Fruit fly (Drosophila melanogaster) whole organism, embryonic: ENCODE results near the gene eEF1alpha2.
A peak's percentile ranks its signal among the peaks of the same experiment; 100 is the strongest.

Source experiments
- Abd-B ChIP-seq: fragments of 200-800 bp; sonication (Bioruptor generic); optimal IDR thresholded peaks from 2 replicates; lab custom pipeline; 2018; ENCODE audit warnings: missing biosample characterization, mild to moderate bottlenecking, missing genetic modification characterization, moderate library complexity
- CG10267 ChIP-seq: fragments of 200-800 bp; sonication (Bioruptor generic); optimal IDR thresholded peaks from 2 replicates; lab custom pipeline; 2018; ENCODE audit warnings: missing biosample characterization, mild to moderate bottlenecking, missing genetic modification characterization, moderate library complexity
- CG11456 ChIP-seq: fragments of 200-800 bp; sonication (Bioruptor generic); IDR thresholded peaks from 3 replicates; pipeline ENCODE4 v1.3.6; 2022; ENCODE audit warnings: missing biosample characterization, missing genetic modification characterization
- CG14860 ChIP-seq: fragments of 200-800 bp; sonication (Bioruptor generic); IDR thresholded peaks from 3 replicates; pipeline ENCODE4 v1.3.6; 2022; ENCODE audit warnings: missing biosample characterization, missing genetic modification characterization; ENCODE audit not compliant: partially characterized antibody
- CG15601 ChIP-seq: fragments of 200-800 bp; sonication (Bioruptor generic); optimal IDR thresholded peaks from 3 replicates; lab custom pipeline; 2019; ENCODE audit warnings: missing biosample characterization, mild to moderate bottlenecking, missing genetic modification characterization, moderate library complexity
- CG16815 ChIP-seq: fragments of 200-800 bp; sonication (Bioruptor generic); optimal IDR thresholded peaks from 3 replicates; lab custom pipeline; 2017; ENCODE audit warnings: missing biosample characterization, mild to moderate bottlenecking, missing genetic modification characterization
- CG17802 ChIP-seq: fragments of 200-800 bp; sonication (Bioruptor generic); optimal IDR thresholded peaks from 2 replicates; lab custom pipeline; 2018; ENCODE audit warnings: missing biosample characterization, mild to moderate bottlenecking, missing genetic modification characterization, moderate library complexity
- CG17829 ChIP-seq: fragments of 200-800 bp; optimal IDR thresholded peaks from 2 replicates; lab custom pipeline; 2019; ENCODE audit warnings: missing biosample characterization, mild to moderate bottlenecking, missing genetic modification characterization, moderate library complexity
- CG1792 ChIP-seq: fragments of 200-800 bp; sonication (Bioruptor generic); optimal IDR thresholded peaks from 2 replicates; lab custom pipeline; 2016; ENCODE audit warnings: missing biosample characterization, missing genetic modification characterization
- CG18619 ChIP-seq: fragments of 200-800 bp; sonication (Bioruptor generic); optimal IDR thresholded peaks from 3 replicates; lab custom pipeline; 2017; ENCODE audit warnings: missing biosample characterization, mild to moderate bottlenecking, missing genetic modification characterization
- CG18764 ChIP-seq: fragments of 200-800 bp; sonication (Bioruptor generic); optimal IDR thresholded peaks from 3 replicates; lab custom pipeline; 2016; ENCODE audit warnings: missing biosample characterization, missing genetic modification characterization
- CG2129 ChIP-seq: fragments of 200-800 bp; sonication (Bioruptor generic); IDR thresholded peaks from 2 replicates; pipeline ENCODE4 v1.3.6; 2022; ENCODE audit warnings: missing biosample characterization, missing genetic modification characterization; ENCODE audit not compliant: partially characterized antibody
- CG33557 ChIP-seq: fragments of 200-800 bp; sonication (Bioruptor generic); optimal IDR thresholded peaks from 2 replicates; lab custom pipeline; 2019; ENCODE audit warnings: missing biosample characterization, mild to moderate bottlenecking, missing genetic modification characterization, moderate library complexity
- CG3995 ChIP-seq: fragments of 200-800 bp; sonication (Bioruptor generic); optimal IDR thresholded peaks from 3 replicates; lab custom pipeline; 2016; ENCODE audit warnings: missing biosample characterization, missing genetic modification characterization
- CG4282 ChIP-seq: fragments of 200-800 bp; sonication (Bioruptor generic); optimal IDR thresholded peaks from 2 replicates; lab custom pipeline; 2016; ENCODE audit warnings: missing biosample characterization, missing genetic modification characterization
- CG4707 ChIP-seq: fragments of 200-800 bp; sonication (Bioruptor generic); optimal IDR thresholded peaks from 2 replicates; lab custom pipeline; 2018; ENCODE audit warnings: missing biosample characterization, mild to moderate bottlenecking, missing genetic modification characterization, moderate library complexity
- CG4730 ChIP-seq: fragments of 200-800 bp; sonication (Bioruptor generic); IDR thresholded peaks from 2 replicates; pipeline ENCODE4 v1.3.6; 2022; ENCODE audit warnings: missing biosample characterization, missing genetic modification characterization
- CG4854 ChIP-seq: fragments of 200-800 bp; sonication (Bioruptor generic); optimal IDR thresholded peaks from 2 replicates; lab custom pipeline; 2016; ENCODE audit warnings: missing biosample characterization, missing genetic modification characterization, inconsistent platforms
- CG6689 ChIP-seq: fragments of 200-800 bp; sonication (Bioruptor generic); IDR thresholded peaks from 2 replicates; pipeline ENCODE4 v1.3.6; 2022; ENCODE audit warnings: missing biosample characterization, missing genetic modification characterization
- CoRest ChIP-seq: fragments of 200-800 bp; sonication (Bioruptor generic); optimal IDR thresholded peaks from 3 replicates; lab custom pipeline; 2018; ENCODE audit warnings: missing biosample characterization, mild to moderate bottlenecking, missing genetic modification characterization, moderate library complexity
- Dad ChIP-seq: fragments of 200-800 bp; sonication (Bioruptor generic); optimal IDR thresholded peaks from 3 replicates; lab custom pipeline; 2016; ENCODE audit warnings: missing biosample characterization, missing genetic modification characterization
- Dll ChIP-seq: fragments of 200-800 bp; sonication (Bioruptor generic); IDR thresholded peaks from 4 replicates; pipeline ENCODE4 v1.3.6; 2022; ENCODE audit warnings: missing biosample characterization, missing genetic modification characterization; ENCODE audit not compliant: partially characterized antibody
- Dref ChIP-seq: fragments of 200-800 bp; sonication (Bioruptor generic); IDR thresholded peaks from 2 replicates; pipeline ENCODE4 v1.3.6; 2022; ENCODE audit warnings: missing biosample characterization, missing genetic modification characterization
- E2f1 ChIP-seq: fragments of 200-800 bp; sonication (Bioruptor generic); IDR thresholded peaks from 2 replicates; pipeline ENCODE4 v1.3.6; 2022; ENCODE audit warnings: missing biosample characterization, missing genetic modification characterization
- Elba2 ChIP-seq: fragments of 200-800 bp; sonication (Bioruptor generic); optimal IDR thresholded peaks from 3 replicates; lab custom pipeline; 2016; ENCODE audit warnings: missing biosample characterization, missing genetic modification characterization
- NC2β ChIP-seq: fragments of 200-800 bp; sonication (Bioruptor generic); optimal IDR thresholded peaks from 2 replicates; lab custom pipeline; 2016; ENCODE audit warnings: missing biosample characterization, missing genetic modification characterization
- NfI ChIP-seq: fragments of 200-800 bp; sonication (Bioruptor generic); optimal IDR thresholded peaks from 3 replicates; lab custom pipeline; 2018; ENCODE audit warnings: missing biosample characterization, mild to moderate bottlenecking, missing genetic modification characterization, moderate library complexity
- Optix ChIP-seq: fragments of 200-800 bp; sonication (Bioruptor generic); IDR thresholded peaks from 3 replicates; pipeline ENCODE4 v1.3.6; 2022; ENCODE audit warnings: missing biosample characterization, missing genetic modification characterization
- Ravus ChIP-seq: fragments of 200-800 bp; sonication (Bioruptor generic); IDR thresholded peaks from 2 replicates; pipeline ENCODE4 v1.3.6; 2022; ENCODE audit warnings: missing biosample characterization, missing genetic modification characterization
- Side ChIP-seq: fragments of 200-800 bp; sonication (Bioruptor generic); optimal IDR thresholded peaks from 2 replicates; lab custom pipeline; 2016; ENCODE audit warnings: missing biosample characterization, missing genetic modification characterization
- abd-A ChIP-seq: fragments of 200-800 bp; sonication (Bioruptor generic); optimal IDR thresholded peaks from 3 replicates; lab custom pipeline; 2019; ENCODE audit warnings: missing biosample characterization, mild to moderate bottlenecking, missing genetic modification characterization, moderate library complexity
- al ChIP-seq: fragments of 200-800 bp; sonication (Bioruptor generic); IDR thresholded peaks from 2 replicates; pipeline ENCODE4 v1.3.6; 2022; ENCODE audit warnings: missing biosample characterization, missing genetic modification characterization
- bigmax ChIP-seq: fragments of 200-800 bp; sonication (Bioruptor generic); optimal IDR thresholded peaks from 2 replicates; lab custom pipeline; 2018; ENCODE audit warnings: missing biosample characterization, mild to moderate bottlenecking, missing genetic modification characterization
- btn ChIP-seq: fragments of 200-800 bp; sonication (Bioruptor generic); optimal IDR thresholded peaks from 2 replicates; lab custom pipeline; 2016; ENCODE audit warnings: missing biosample characterization, missing genetic modification characterization
- cad ChIP-seq: fragments of >200 bp; optimal IDR thresholded peaks from 2 replicates; lab custom pipeline; 2017; ENCODE audit warnings: missing biosample characterization, missing genetic modification characterization
- cg ChIP-seq: fragments of 200-800 bp; sonication (Bioruptor generic); optimal IDR thresholded peaks from 3 replicates; lab custom pipeline; 2019; ENCODE audit warnings: missing biosample characterization, mild to moderate bottlenecking, missing genetic modification characterization, moderate library complexity
- dm ChIP-seq: fragments of 200-800 bp; sonication (Bioruptor generic); optimal IDR thresholded peaks from 3 replicates; lab custom pipeline; 2016; ENCODE audit warnings: missing biosample characterization, missing genetic modification characterization
- en ChIP-seq: fragments of 200-800 bp; sonication (Bioruptor generic); optimal IDR thresholded peaks from 2 replicates; lab custom pipeline; 2016; ENCODE audit warnings: missing biosample characterization, missing genetic modification characterization
- fd102C ChIP-seq: fragments of 200-800 bp; sonication (Bioruptor generic); optimal IDR thresholded peaks from 2 replicates; lab custom pipeline; 2018; ENCODE audit warnings: missing biosample characterization, mild to moderate bottlenecking, missing genetic modification characterization, moderate library complexity
- fd3F ChIP-seq: fragments of 200-800 bp; sonication (Bioruptor generic); optimal IDR thresholded peaks from 2 replicates; lab custom pipeline; 2018; ENCODE audit warnings: missing biosample characterization, mild to moderate bottlenecking, missing genetic modification characterization, moderate library complexity
- ftz-f1 ChIP-seq: fragments of 200-800 bp; sonication (Bioruptor generic); optimal IDR thresholded peaks from 2 replicates; lab custom pipeline; 2016; ENCODE audit warnings: missing biosample characterization, missing genetic modification characterization
- insv ChIP-seq, 2 experiments: fragments of 200-800 bp; sonication (Bioruptor generic); optimal IDR thresholded peaks; 3 replicates each; lab custom pipeline; 2016 to 2018; ENCODE audit warnings: missing biosample characterization in 2 of 2, missing genetic modification characterization in 2 of 2
- inv ChIP-seq: fragments of 200-800 bp; sonication (Bioruptor generic); IDR thresholded peaks from 2 replicates; pipeline ENCODE4 v1.3.6; 2022; ENCODE audit warnings: missing biosample characterization, missing genetic modification characterization; ENCODE audit not compliant: partially characterized antibody
- jigr1 ChIP-seq: fragments of 200-800 bp; sonication (Bioruptor generic); IDR thresholded peaks from 3 replicates; pipeline ENCODE4 v1.3.6; 2022; ENCODE audit warnings: missing biosample characterization, missing genetic modification characterization
- onecut ChIP-seq: fragments of 200-800 bp; sonication (Bioruptor generic); IDR thresholded peaks from 2 replicates; pipeline ENCODE4 v1.3.6; 2022; ENCODE audit warnings: missing biosample characterization, missing genetic modification characterization
- pho ChIP-seq: fragments of 200-800 bp; sonication (Bioruptor generic); optimal IDR thresholded peaks from 2 replicates; lab custom pipeline; 2016; ENCODE audit warnings: missing biosample characterization, missing genetic modification characterization
- ro ChIP-seq: fragments of 200-800 bp; sonication (Bioruptor generic); IDR thresholded peaks from 2 replicates; pipeline ENCODE4 v1.3.6; 2022; ENCODE audit warnings: missing biosample characterization, missing genetic modification characterization
- row ChIP-seq: fragments of 200-800 bp; sonication (Bioruptor generic); IDR thresholded peaks from 3 replicates; pipeline ENCODE4 v1.3.6; 2022; ENCODE audit warnings: missing biosample characterization, missing genetic modification characterization
- sens ChIP-seq: fragments of 200-800 bp; sonication (Bioruptor generic); peaks from one replicate; lab custom pipeline; 2016; ENCODE audit warnings: missing biosample characterization, missing genetic modification characterization
- sob ChIP-seq: fragments of 200-800 bp; sonication (Bioruptor generic); IDR thresholded peaks from 2 replicates; pipeline ENCODE4 v1.3.6; 2022; ENCODE audit warnings: missing biosample characterization, missing genetic modification characterization
- ssp ChIP-seq: fragments of 200-800 bp; sonication (Bioruptor generic); IDR thresholded peaks from 2 replicates; pipeline ENCODE4 v1.3.6; 2022; ENCODE audit warnings: missing biosample characterization, missing genetic modification characterization

eEF1alpha2 gene

dm6 chr3R:31744044-31744652 is 5.9 kb downstream of the eEF1alpha2 start, which contains the start of gene CG1896 (continued):
- TF ChIP-seq al (GFP tag; lab: Robert Waterston, UW): no peak
- TF ChIP-seq CG18764 (GFP tag; lab: Kevin White, UChicago): peak; percentile 23
- TF ChIP-seq CG18619: no peak
- TF ChIP-seq Elba2 (GFP tag; lab: Kevin White, UChicago): no peak
- no peak for TF ChIP-seq CG4854 (GFP tag; lab: Kevin White, UChicago)
- TF ChIP-seq CG17829 (tag; lab: Kevin White, UChicago): peak; percentile 50
- TF ChIP-seq CG6689: peak; percentile 59; the same call in 1 of the 2 replicates
- TF ChIP-seq CG2129: no peak
- TF ChIP-seq CG14860 (GFP tag; lab: Robert Waterston, UW): no peak
- peak; percentile 32 for TF ChIP-seq CG15601 (tag; lab: Kevin White, UChicago)
- peak; percentile 12 for TF ChIP-seq CG17802 (tag; lab: Kevin White, UChicago)
- peak; percentile 69 for TF ChIP-seq sob (GFP tag; lab: Robert Waterston, UW)
- TF ChIP-seq CG11456: 0 out of 3 replicates have a peak, but pooled peaks have one; percentile 41
- TF ChIP-seq NfI (GFP tag; lab: Kevin White, UChicago): peak; percentile 52
- TF ChIP-seq en (GFP tag; lab: Kevin White, UChicago): no peak
- peak; percentile 90 for TF ChIP-seq CG10267
- TF ChIP-seq abd-A (tag; lab: Kevin White, UChicago): no peak
- no peak for TF ChIP-seq CG4282 (GFP tag; lab: Kevin White, UChicago)
- TF ChIP-seq CG16815 (GFP tag; lab: Kevin White, UChicago): no peak
- TF ChIP-seq fd3F: no peak
- peak; percentile 65; the same call in 2 of the 3 replicates for TF ChIP-seq Optix (GFP tag; lab: Robert Waterston, UW)
- TF ChIP-seq ro: no peak
- TF ChIP-seq pho (GFP tag; lab: Kevin White, UChicago): no peak
- no peak for TF ChIP-seq cad
- peak; percentile 42; the same call in 1 of the 2 replicates for TF ChIP-seq E2f1 (GFP tag; lab: Robert Waterston, UW)
- no peak for TF ChIP-seq insv (GFP tag; optimal IDR thresholded peaks at IDR 0.05; lab: Kevin White, UChicago)
- no peak for TF ChIP-seq CG1792 (GFP tag; lab: Kevin White, UChicago)
- no peak for TF ChIP-seq Dref (GFP tag; lab: Robert Waterston, UW)
- peak; percentile 45 for TF ChIP-seq CoRest
- TF ChIP-seq ftz-f1 (GFP tag; lab: Kevin White, UChicago): peak; percentile 48
- TF ChIP-seq Abd-B (GFP tag; lab: Kevin White, UChicago): peak; percentile 1
- TF ChIP-seq CG3995: no peak
- TF ChIP-seq sens (GFP tag; lab: Kevin White, UChicago): peak; percentile 77
- TF ChIP-seq Side (GFP tag; lab: Kevin White, UChicago): no peak
- TF ChIP-seq onecut (GFP tag; lab: Robert Waterston, UW): 0 out of 2 replicates have a peak, but pooled peaks have one; percentile 16
- no peak for TF ChIP-seq Dad (GFP tag; lab: Kevin White, UChicago)
- peak; percentile 24; the same call in 1 of the 2 replicates for TF ChIP-seq ssp (GFP tag; lab: Robert Waterston, UW)
- TF ChIP-seq CG4730 (GFP tag; lab: Robert Waterston, UW): no peak
- no peak for TF ChIP-seq Ravus (GFP tag; lab: Robert Waterston, UW)
- TF ChIP-seq row: peak; percentile 67
- no peak for TF ChIP-seq inv (GFP tag; lab: Robert Waterston, UW)
- no peak for TF ChIP-seq fd102C (GFP tag; lab: Kevin White, UChicago)
- TF ChIP-seq dm (GFP tag; lab: Kevin White, UChicago): no peak
- no peak for TF ChIP-seq jigr1
- TF ChIP-seq Dll (GFP tag; lab: Robert Waterston, UW): no peak
- TF ChIP-seq bigmax (GFP tag; lab: Kevin White, UChicago): no peak
- no peak for TF ChIP-seq btn (GFP tag; lab: Kevin White, UChicago)
- no peak for TF ChIP-seq CG4707
- TF ChIP-seq NC2β (GFP tag; lab: Kevin White, UChicago): no peak
- peak; percentile 1 for TF ChIP-seq CG33557 (GFP tag; lab: Kevin White, UChicago)
- TF ChIP-seq cg (GFP tag; lab: Kevin White, UChicago): no peak
